Worm (Caenorhabditis elegans): Measurements from ENCODE around the gene pqn-31.

ce11 chrV:9108219-9108618, 1.2 kb upstream of the pqn-31 start, which contains the start of gene F21C10.18:
- TF ChIP-seq nhr-77 (tag; optimal IDR thresholded peaks at IDR 0.05) (no peak), lin-38 (GFP tag; IDR thresholded peaks at IDR 0.05) (no peak), lsy-2 (tag; optimal IDR thresholded peaks at IDR 0.05) (no peak), ZK337.2 (GFP tag; IDR thresholded peaks at IDR 0.05) (no peak), egl-27 (tag; optimal IDR thresholded peaks at IDR 0.05) (no peak), daf-12 (tag; optimal IDR thresholded peaks at IDR 0.05) (no peak), unc-39 (tag; optimal IDR thresholded peaks at IDR 0.05) (no peak), nhr-41 (GFP tag; IDR thresholded peaks at IDR 0.05) (no peak), aly-2 (tag; optimal IDR thresholded peaks at IDR 0.05) (no peak), Y105C5A.15 (GFP tag; IDR thresholded peaks at IDR 0.05) (no peak), lin-29 (GFP tag; IDR thresholded peaks at IDR 0.05) (no peak), egl-43 (GFP tag; IDR thresholded peaks at IDR 0.05) (no peak), nhr-42 (GFP tag; IDR thresholded peaks at IDR 0.05) (no peak)

Measured in whole organism, L4 larva.